Worm (Caenorhabditis elegans) whole organism, young adult: ENCODE measurements around the gene ceh-31.

ENCODE experiments used
- B0035.1 ChIP-seq: sonication (generic microtip); optimal IDR thresholded peaks from 2 replicates; lab custom pipeline; 2016; ENCODE audit warnings: missing genetic modification characterization, mild to moderate bottlenecking, missing compliant biosample characterization, missing genotype, missing genetic modification reagents
- B0336.3 ChIP-seq: fragments of 200-800 bp; sonication (Bioruptor generic); IDR thresholded peaks from 2 replicates; pipeline ENCODE4 v1.3.6; 2022; ENCODE audit warnings: missing genetic modification characterization, missing compliant biosample characterization
- C06A6.2 ChIP-seq: fragments of 200-800 bp; sonication (Bioruptor generic); conservative IDR thresholded peaks from 2 replicates; pipeline ENCODE4 v1.3.6; 2022; ENCODE audit warnings: missing genetic modification characterization, missing compliant biosample characterization
- C17E4.6 ChIP-seq: fragments of 200-800 bp; sonication (Bioruptor generic); IDR thresholded peaks from 2 replicates; pipeline ENCODE4 v1.3.6; 2022; ENCODE audit warnings: missing genetic modification reagents, missing genetic modification characterization, missing compliant biosample characterization
- F22D6.2 ChIP-seq: sonication (generic microtip); optimal IDR thresholded peaks from 2 replicates; lab custom pipeline; 2016; ENCODE audit warnings: mild to moderate bottlenecking, missing genetic modification characterization, missing compliant biosample characterization
- F57C9.4 ChIP-seq: sonication (generic microtip); optimal IDR thresholded peaks from 2 replicates; lab custom pipeline; 2017; ENCODE audit warnings: mild to moderate bottlenecking, missing genetic modification characterization, missing compliant biosample characterization
- K12H6.12 ChIP-seq: fragments of 200-800 bp; sonication (Bioruptor generic); optimal IDR thresholded peaks from 2 replicates; lab custom pipeline; 2018; ENCODE audit warnings: mild to moderate bottlenecking, missing genetic modification characterization, missing compliant biosample characterization
- Y95B8A.8 ChIP-seq: fragments of 200-800 bp; sonication (Bioruptor generic); IDR thresholded peaks from 2 replicates; pipeline ENCODE4 v1.3.6; 2022; ENCODE audit warnings: missing genetic modification reagents, missing genetic modification characterization, missing compliant biosample characterization
- attf-6 ChIP-seq: fragments of 200-800 bp; sonication (Bioruptor generic); IDR thresholded peaks from 2 replicates; pipeline ENCODE4 v1.3.6; 2022; ENCODE audit warnings: missing genetic modification reagents, missing genetic modification characterization, missing compliant biosample characterization
- bed-2 ChIP-seq: fragments of 200-800 bp; sonication (Bioruptor generic); IDR thresholded peaks from 2 replicates; pipeline ENCODE4 v1.3.6; 2022; ENCODE audit warnings: missing genetic modification reagents, missing genetic modification characterization, missing compliant biosample characterization
- cebp-1 ChIP-seq, 2 experiments: fragments of 200-800 bp in 1 of 2; sonication (Bioruptor generic) in 1 of 2; sonication (generic microtip) in 1 of 2; IDR thresholded peaks in 1 of 2; optimal IDR thresholded peaks in 1 of 2; 2 replicates each; pipeline versions ENCODE4 v1.3.6 to Lab custom; 2017 to 2022; ENCODE audit warnings: missing compliant biosample characterization in 2 of 2, missing genetic modification characterization in 2 of 2, mild to moderate bottlenecking in 1 of 2, missing genetic modification reagents in 1 of 2, moderate library complexity in 1 of 2
- ceh-100 ChIP-seq: fragments of 200-800 bp; sonication (Bioruptor generic); IDR thresholded peaks from 2 replicates; pipeline ENCODE4 v1.3.6; 2022; ENCODE audit warnings: missing genetic modification reagents, missing genetic modification characterization, missing compliant biosample characterization
- ceh-58 ChIP-seq: fragments of 200-800 bp; sonication (Bioruptor generic); IDR thresholded peaks from 2 replicates; pipeline ENCODE4 v1.3.6; 2022; ENCODE audit warnings: missing genetic modification characterization, missing compliant biosample characterization
- ceh-79 ChIP-seq: sonication (generic microtip); optimal IDR thresholded peaks from 2 replicates; lab custom pipeline; 2017; ENCODE audit warnings: mild to moderate bottlenecking, missing genetic modification characterization, missing compliant biosample characterization
- chd-7 ChIP-seq: sonication (generic microtip); optimal IDR thresholded peaks from 2 replicates; lab custom pipeline; 2016; ENCODE audit warnings: mild to moderate bottlenecking, missing genetic modification characterization, moderate library complexity, missing compliant biosample characterization
- dpff-1 ChIP-seq: sonication (generic microtip); optimal IDR thresholded peaks from 2 replicates; lab custom pipeline; 2017; ENCODE audit warnings: mild to moderate bottlenecking, missing genetic modification characterization, missing compliant biosample characterization
- ets-4 ChIP-seq: fragments of 200-800 bp; sonication (Bioruptor generic); optimal IDR thresholded peaks from 2 replicates; lab custom pipeline; 2018; ENCODE audit warnings: mild to moderate bottlenecking, missing genetic modification characterization, missing compliant biosample characterization
- hrde-1 ChIP-seq: sonication (generic microtip); optimal IDR thresholded peaks from 2 replicates; lab custom pipeline; 2016; ENCODE audit warnings: missing genetic modification characterization, mild to moderate bottlenecking, missing compliant biosample characterization, moderate library complexity, missing genotype, missing genetic modification reagents, borderline replicate concordance
- hsf-1 ChIP-seq: fragments of 200-800 bp; sonication (Bioruptor generic); IDR thresholded peaks from 2 replicates; pipeline ENCODE4 v1.3.6; 2022; ENCODE audit warnings: missing genetic modification reagents, missing genetic modification characterization, missing compliant biosample characterization
- lin-26 ChIP-seq: fragments of 200-800 bp; sonication (Bioruptor generic); IDR thresholded peaks from 2 replicates; pipeline ENCODE4 v1.3.6; 2022; ENCODE audit warnings: missing genetic modification reagents, missing genetic modification characterization, missing compliant biosample characterization
- lin-35 ChIP-seq, 3 experiments: fragments of 150-350 bp in 2 of 3; sonication (generic microtip) in 1 of 3; optimal IDR thresholded peaks; 2 replicates each; lab custom pipeline; 2014 to 2018; ENCODE audit warnings: missing biosample characterization in 3 of 3, missing genetic modification characterization in 3 of 3, missing genetic modification reagents in 3 of 3
- lir-1 ChIP-seq: fragments of 200-800 bp; sonication (Bioruptor generic); conservative IDR thresholded peaks from 2 replicates; pipeline ENCODE4 v1.3.6; 2022; ENCODE audit warnings: missing genetic modification reagents, missing genetic modification characterization, missing compliant biosample characterization
- lsl-1 ChIP-seq: fragments of 200-800 bp; sonication (Bioruptor generic); optimal IDR thresholded peaks from 2 replicates; lab custom pipeline; 2018; ENCODE audit warnings: mild to moderate bottlenecking, missing genetic modification characterization, moderate library complexity, missing compliant biosample characterization
- madf-3 ChIP-seq: fragments of 200-800 bp; sonication (Bioruptor generic); IDR thresholded peaks from 2 replicates; pipeline ENCODE4 v1.3.6; 2022; ENCODE audit warnings: missing genetic modification reagents, missing genetic modification characterization, missing compliant biosample characterization
- madf-8 ChIP-seq: fragments of 200-800 bp; sonication (Bioruptor generic); conservative IDR thresholded peaks from 2 replicates; pipeline ENCODE4 v1.3.6; 2022; ENCODE audit warnings: missing genetic modification reagents, missing genetic modification characterization, missing compliant biosample characterization
- mes-4 ChIP-seq: sonication (generic microtip); optimal IDR thresholded peaks from 2 replicates; lab custom pipeline; 2016; ENCODE audit warnings: missing genotype, missing genetic modification characterization, missing compliant biosample characterization
- nfya-1 ChIP-seq: sonication (generic microtip); optimal IDR thresholded peaks from 2 replicates; lab custom pipeline; 2017; ENCODE audit warnings: antibody characterized with exemption, missing compliant biosample characterization, missing genetic modification characterization, borderline replicate concordance; ENCODE audit not compliant: insufficient read depth
- nfyb-1 ChIP-seq: fragments of 200-800 bp; sonication (Bioruptor generic); IDR thresholded peaks from 2 replicates; pipeline ENCODE4 v1.3.6; 2022; ENCODE audit warnings: missing genetic modification reagents, missing genetic modification characterization, missing compliant biosample characterization
- pha-4 ChIP-seq: fragments of 150-350 bp; sonication (generic microtip); optimal IDR thresholded peaks from 2 replicates; lab custom pipeline; 2014; ENCODE audit warnings: missing biosample characterization, missing genetic modification reagents, missing genetic modification characterization
- rcor-1 ChIP-seq: fragments of 200-800 bp; sonication (Bioruptor generic); IDR thresholded peaks from 2 replicates; pipeline ENCODE4 v1.3.6; 2022; ENCODE audit warnings: missing genetic modification reagents, missing genetic modification characterization, missing compliant biosample characterization
- rec-8 ChIP-seq, 2 experiments: sonication (generic microtip); optimal IDR thresholded peaks; 2 replicates each; lab custom pipeline; 2016; ENCODE audit warnings: mild to moderate bottlenecking in 2 of 2, missing genetic modification characterization in 2 of 2, missing genetic modification reagents in 2 of 2, missing genotype in 2 of 2, missing biosample characterization in 1 of 2, missing compliant biosample characterization in 1 of 2, moderate library complexity in 1 of 2
- rpc-1 ChIP-seq, 2 experiments: fragments of 150-350 bp in 1 of 2; sonication (generic microtip) in 1 of 2; optimal IDR thresholded peaks; 2 replicates each; lab custom pipeline; 2014 to 2018; ENCODE audit warnings: missing biosample characterization in 1 of 2, missing genetic modification characterization in 1 of 2, missing genetic modification reagents in 1 of 2, missing genotype in 1 of 2
- tbp1 ChIP-seq: fragments of 200-800 bp; sonication (Bioruptor generic); optimal IDR thresholded peaks from 2 replicates; lab custom pipeline; 2018; ENCODE audit warnings: mild to moderate bottlenecking, missing genetic modification characterization, missing compliant biosample characterization
- zfh-2 ChIP-seq: fragments of 200-800 bp; sonication (Bioruptor generic); conservative IDR thresholded peaks from 2 replicates; pipeline ENCODE4 v1.3.6; 2022; ENCODE audit warnings: missing genetic modification reagents, missing genetic modification characterization, missing compliant biosample characterization
- ztf-25 ChIP-seq: fragments of 200-800 bp; sonication (Bioruptor generic); IDR thresholded peaks from 2 replicates; pipeline ENCODE4 v1.3.6; 2022; ENCODE audit warnings: missing genetic modification reagents, missing genetic modification characterization, missing compliant biosample characterization
- ztf-28 ChIP-seq: fragments of 200-800 bp; sonication (Bioruptor generic); IDR thresholded peaks from 2 replicates; pipeline ENCODE4 v1.3.6; 2022; ENCODE audit warnings: missing genetic modification reagents, missing genetic modification characterization, missing compliant biosample characterization

Gene ceh-31

DNA sequence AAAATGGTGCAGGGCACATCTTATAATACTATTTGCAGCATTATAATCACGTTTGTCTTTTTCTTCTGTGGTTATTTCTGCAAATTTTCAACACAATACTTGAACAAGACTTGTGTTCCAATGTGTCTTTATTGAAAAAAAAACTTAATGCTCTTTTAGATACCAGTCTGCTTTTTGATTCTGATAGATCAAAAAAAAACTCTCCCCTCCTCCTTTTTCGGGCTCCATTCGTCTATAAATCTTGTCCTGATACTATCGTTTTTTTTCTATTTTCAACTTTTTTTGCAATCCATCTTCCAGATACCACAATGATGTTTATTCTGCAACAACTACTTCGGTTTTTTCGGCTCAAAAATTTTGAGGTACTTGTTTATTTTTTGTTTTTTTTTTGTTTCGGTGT, 10.6 kb upstream of the ceh-31 start, which contains the start of gene twk-16:
twk-16 (plus strand) TSS at position 301 of the 400 bp plus-strand sequence.
- TF ChIP-seq rpc-1 (optimal IDR thresholded peaks at IDR 0.05; lab: Kevin White, UChicago) (no peak), rpc-1 (tag; optimal IDR thresholded peaks at IDR 0.05; lab: Kevin White, UChicago) (no peak), lir-1 (no peak), ceh-58 (GFP tag; lab: Robert Waterston, UW) (no peak), madf-3 (GFP tag; lab: Robert Waterston, UW) (no peak), cebp-1 (GFP tag; IDR thresholded peaks at IDR 0.05; lab: Robert Waterston, UW) (no peak), cebp-1 (tag; optimal IDR thresholded peaks at IDR 0.05; lab: Kevin White, UChicago) (no peak), Y95B8A.8 (GFP tag; lab: Robert Waterston, UW) (no peak)

DNA sequence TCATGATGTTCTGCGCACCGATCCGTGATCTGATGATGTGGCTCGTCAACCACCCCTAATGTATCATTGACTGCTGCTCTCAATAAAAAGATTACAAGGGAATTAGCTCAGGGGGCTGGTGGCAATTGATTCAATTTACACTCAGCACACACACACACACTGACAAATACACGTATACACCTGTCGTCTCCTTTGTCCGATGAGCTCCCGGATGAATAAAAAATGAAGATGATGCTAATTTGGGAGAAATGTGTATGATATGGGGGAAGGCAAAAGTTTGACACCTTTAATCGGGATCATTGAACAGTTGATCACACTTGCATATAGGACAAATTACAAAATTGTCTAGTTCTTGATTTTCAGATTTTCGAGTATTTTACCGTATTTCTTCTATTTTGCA, 3.2 kb downstream of the ceh-31 start:
- TF ChIP-seq B0035.1 (tag; lab: Kevin White, UChicago) (no peak), madf-8 (GFP tag; lab: Robert Waterston, UW) (no peak), F57C9.4 (tag; lab: Kevin White, UChicago) (no peak), rcor-1 (GFP tag; lab: Robert Waterston, UW) (no peak), zfh-2 (GFP tag; lab: Robert Waterston, UW) (no peak), K12H6.12 (tag; lab: Kevin White, UChicago) (no peak), hrde-1 (tag; lab: Kevin White, UChicago) (no peak), ztf-25 (GFP tag; lab: Robert Waterston, UW) (no peak), pha-4 (tag; lab: Kevin White, UChicago) (no peak)

DNA sequence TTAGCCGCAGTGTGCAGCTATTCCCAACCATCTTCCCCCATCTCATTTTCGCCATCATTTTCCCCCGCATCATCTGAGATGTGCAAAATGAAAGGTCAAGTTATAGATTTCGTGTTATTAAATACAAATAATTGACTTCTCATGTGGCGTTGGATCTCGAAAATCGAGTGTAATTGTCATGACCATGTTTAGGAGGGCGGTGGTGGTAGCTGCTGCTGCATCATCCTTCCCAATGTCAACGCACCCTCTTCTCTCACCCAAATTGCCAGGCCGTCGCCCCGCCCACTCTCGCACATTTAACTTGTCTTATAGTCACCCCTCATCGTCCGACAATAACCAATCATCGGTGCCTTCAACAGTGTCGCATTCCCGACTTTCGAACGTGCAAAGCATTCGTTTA, 6.9 kb downstream of the ceh-31 start, which contains the start of gene ceh-30:
ceh-30 (plus strand) TSS at position 301 of the 400 bp plus-strand sequence.
- no peak for TF ChIP-seq ceh-100
- TF ChIP-seq rec-8 (tag; optimal IDR thresholded peaks at IDR 0.05; lab: Kevin White, UChicago), result no peak
- TF ChIP-seq, all 124 proteins: peak for 0

DNA sequence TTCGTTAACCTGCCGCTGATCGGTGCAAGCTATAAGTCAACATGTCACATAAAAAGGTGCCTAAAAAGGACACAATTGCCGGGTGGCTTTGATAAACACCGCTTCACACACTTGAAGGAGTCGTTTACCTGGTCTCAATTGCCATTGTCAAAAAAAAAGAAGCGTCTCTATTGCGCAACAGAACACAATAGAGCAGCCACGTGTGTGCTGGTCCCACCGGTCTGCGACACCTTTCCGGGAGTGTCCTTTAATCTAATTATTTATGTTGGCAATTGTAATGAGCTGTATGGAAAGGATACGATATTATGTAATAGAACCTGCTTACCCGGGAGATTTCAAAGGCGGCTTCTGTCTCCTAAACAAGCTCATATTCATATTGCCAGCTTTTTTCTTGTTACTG, 8.5 kb downstream of the ceh-31 start:
- TF ChIP-seq ceh-79, result no peak
- no peak for TF ChIP-seq lsl-1 (GFP tag; lab: Kevin White, UChicago)
- no peak for TF ChIP-seq lin-26 (GFP tag; lab: Robert Waterston, UW)
- no peak for TF ChIP-seq nfya-1

DNA sequence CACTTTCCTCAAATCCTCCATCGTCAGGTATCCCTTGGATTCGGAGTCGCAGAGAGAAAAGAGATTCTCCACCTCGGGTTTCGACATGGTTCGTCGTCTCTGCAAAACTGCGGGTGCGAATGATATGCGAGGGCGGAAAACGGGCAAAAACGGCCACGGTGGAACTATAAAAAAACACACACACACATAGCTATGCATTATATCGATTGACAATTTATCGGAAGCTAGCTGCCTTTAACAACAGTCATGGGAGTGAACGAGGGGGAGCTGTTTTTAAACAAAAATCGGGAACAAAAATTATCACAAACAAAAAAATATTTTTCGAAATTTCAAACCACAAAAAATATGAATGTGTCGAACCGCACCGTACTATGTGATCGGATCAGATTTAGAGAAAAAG, 10.9 kb downstream of the ceh-31 start, which contains the start of gene rsef-1:
rsef-1 (minus strand) TSS at position 101 of the 400 bp plus-strand sequence.
- no peak for TF ChIP-seq ztf-28 (GFP tag; lab: Robert Waterston, UW)
- no peak for TF ChIP-seq F22D6.2
- no peak for TF ChIP-seq hsf-1 (GFP tag; lab: Robert Waterston, UW)
- TF ChIP-seq attf-6 (GFP tag; lab: Robert Waterston, UW), result no peak
- TF ChIP-seq ets-4 (GFP tag; lab: Kevin White, UChicago), result no peak
- TF ChIP-seq chd-7 (tag; lab: Kevin White, UChicago), result no peak
- TF ChIP-seq nfyb-1 (GFP tag; lab: Robert Waterston, UW), result no peak
- no peak for TF ChIP-seq C06A6.2 (GFP tag; lab: Robert Waterston, UW)
- TF ChIP-seq tbp1 (GFP tag; lab: Kevin White, UChicago), result no peak
- TF ChIP-seq B0336.3 (GFP tag; lab: Robert Waterston, UW), result no peak
- no peak for TF ChIP-seq bed-2
- no peak for TF ChIP-seq mes-4 (tag; lab: Kevin White, UChicago)
- TF ChIP-seq C17E4.6 (GFP tag; lab: Robert Waterston, UW), result no peak
- no peak for TF ChIP-seq dpff-1 (tag; lab: Kevin White, UChicago)
- no peak for TF ChIP-seq zfh-2 (GFP tag; lab: Robert Waterston, UW)
- no peak for TF ChIP-seq lin-35 (GFP tag; optimal IDR thresholded peaks at IDR 0.05; lab: Kevin White, UChicago)
